Fruit fly (Drosophila melanogaster) whole organism, larva: ENCODE results near the gene CG45691.

Experiments used
- noc ChIP-seq: fragments of 200-800 bp; sonication (Bioruptor generic); optimal IDR thresholded peaks from 3 replicates; lab custom pipeline; 2019; ENCODE audit warnings: missing biosample characterization, mild to moderate bottlenecking, missing genetic modification characterization, moderate library complexity

The CG45691 gene

dm6 chr2L:17320612-17321011 lies at the start of gene CG45691:
TSS of gene CG45691 (minus strand) at chr2L:17320712.
- TF ChIP-seq noc: no peak

- TF ChIP-seq noc: no peak
These were observed 48.0 kb upstream of the CG45691 start for dm6 chr2L:17368503-17368902.

- no peak for TF ChIP-seq noc
These were observed 42.7 kb upstream of the CG45691 start, which contains the start of gene CG31804 for dm6 chr2L:17363196-17363595. TSS of gene CG31804 (plus strand) at chr2L:17363496.

- no peak for TF ChIP-seq noc
These were observed 8.8 kb downstream of the CG45691 start, which contains the start of gene CG34170 for dm6 chr2L:17311720-17312119. TSS of gene CG34170 (minus strand) at chr2L:17311820.

- TF ChIP-seq noc: no peak
These were observed 28.4 kb downstream of the CG45691 start, which contains the start of gene CG6380 for dm6 chr2L:17292102-17292501. TSS of gene CG6380 (minus strand) at chr2L:17292202.

dm6 chr2L:17285940-17286339 lies 34.6 kb downstream of the CG45691 start, which contains the start of gene CG15140:
TSS of gene CG15140 (plus strand) at chr2L:17286240.
- TF ChIP-seq noc: no peak
